Worm (Caenorhabditis elegans): Measurements from ENCODE around the gene nhr-181.

DNA sequence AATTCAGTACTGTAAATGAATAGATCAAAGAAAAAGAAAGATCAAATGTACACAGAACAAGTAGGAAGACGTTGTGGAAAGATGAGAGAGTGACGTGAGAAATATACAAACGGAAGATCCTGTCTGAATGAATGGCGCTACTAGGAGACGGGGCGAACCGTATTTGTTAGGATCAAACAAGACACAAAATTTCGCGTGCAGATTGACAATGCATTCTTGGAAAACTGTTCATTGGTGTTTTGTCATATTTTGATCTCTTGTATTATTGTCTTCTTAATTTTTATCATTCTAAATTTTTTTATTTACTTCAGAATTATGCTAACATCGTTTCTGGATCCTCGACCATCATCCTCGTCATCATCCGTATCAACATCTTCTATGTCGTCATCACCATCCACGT, at the start of gene nhr-181:
- TF ChIP-seq T26A5.8 (tag; optimal IDR thresholded peaks at IDR 0.05) (no peak), mxl-1 (tag; optimal IDR thresholded peaks at IDR 0.05) (no peak), ceh-91 (GFP tag; IDR thresholded peaks at IDR 0.05) (no peak), gei-17 (GFP tag; optimal IDR thresholded peaks at IDR 0.05) (no peak), nhr-120 (GFP tag; IDR thresholded peaks at IDR 0.05) (no peak), sdz-38 (tag; optimal IDR thresholded peaks at IDR 0.05) (no peak), ceh-79 (tag; optimal IDR thresholded peaks at IDR 0.05) (no peak), hsf-1 (GFP tag; IDR thresholded peaks at IDR 0.05) (no peak), nfya-1 (tag; optimal IDR thresholded peaks at IDR 0.05; ENCODE audit: borderline replicate concordance, insufficient read depth) (no peak), F39B2.1 (GFP tag; IDR thresholded peaks at IDR 0.05) (no peak), hlh-26 (GFP tag; conservative IDR thresholded peaks at IDR 0.05) (no peak)

Data from whole organism, young adult.